Worm (Caenorhabditis elegans) whole organism, L4 larva: ENCODE results near the gene ced-9.

Experiments
- T20F7.1 ChIP-seq: fragments of 200-800 bp; sonication (Bioruptor generic); optimal IDR thresholded peaks from 2 replicates; lab custom pipeline; 2018; ENCODE audit warnings: mild to moderate bottlenecking, missing genetic modification characterization, missing compliant biosample characterization
- ces-1 ChIP-seq: fragments of 150-350 bp; sonication (generic microtip); optimal IDR thresholded peaks from 4 replicates; lab custom pipeline; 2014; ENCODE audit warnings: missing biosample characterization, missing genetic modification reagents, missing genetic modification characterization
- duxl-1 ChIP-seq: sonication (generic microtip); optimal IDR thresholded peaks from 2 replicates; lab custom pipeline; 2016; ENCODE audit warnings: mild to moderate bottlenecking, missing genetic modification characterization, moderate library complexity, missing compliant biosample characterization; ENCODE audit not compliant: poor library complexity
- egl-27 ChIP-seq: sonication (generic microtip); optimal IDR thresholded peaks from 3 replicates; lab custom pipeline; 2017; ENCODE audit warnings: missing biosample characterization, missing genetic modification reagents, missing genetic modification characterization
- fos-1 ChIP-seq: fragments of 150-350 bp; optimal IDR thresholded peaks from 2 replicates; lab custom pipeline; 2014; ENCODE audit warnings: missing biosample characterization, missing genetic modification characterization
- lin-1 ChIP-seq: fragments of 200-800 bp; sonication (Bioruptor generic); IDR thresholded peaks from 2 replicates; pipeline ENCODE4 v1.3.6; 2022; ENCODE audit warnings: missing genetic modification reagents, missing genetic modification characterization, missing compliant biosample characterization
- madf-9 ChIP-seq: fragments of 200-800 bp; sonication (Bioruptor generic); conservative IDR thresholded peaks from 2 replicates; pipeline ENCODE4 v1.3.6; 2022; ENCODE audit warnings: missing genetic modification reagents, missing genetic modification characterization, missing compliant biosample characterization
- mdt-29 ChIP-seq: fragments of 200-800 bp; sonication (Bioruptor generic); IDR thresholded peaks from 2 replicates; pipeline ENCODE4 v1.3.6; 2022; ENCODE audit warnings: missing genetic modification reagents, missing genetic modification characterization, missing compliant biosample characterization
- mes-2 ChIP-seq: sonication (generic microtip); optimal IDR thresholded peaks from 2 replicates; lab custom pipeline; 2016; ENCODE audit warnings: missing genotype, mild to moderate bottlenecking, missing genetic modification characterization, missing compliant biosample characterization; ENCODE audit not compliant: poor library complexity, severe bottlenecking
- pha-4 ChIP-seq, 2 experiments: fragments of 150-350 bp in 1 of 2; fragments of 200-800 bp in 1 of 2; sonication (Bioruptor generic) in 1 of 2; IDR thresholded peaks in 1 of 2; optimal IDR thresholded peaks in 1 of 2; 2 replicates each; pipeline versions ENCODE4 v1.3.6 to Lab custom; 2014 to 2022; ENCODE audit warnings: missing genetic modification characterization in 2 of 2, missing genetic modification reagents in 2 of 2, missing biosample characterization in 1 of 2, missing compliant biosample characterization in 1 of 2
- unc-130 ChIP-seq: sonication (generic microtip); optimal IDR thresholded peaks from 2 replicates; lab custom pipeline; 2016; ENCODE audit warnings: missing genetic modification reagents, missing genetic modification characterization, missing compliant biosample characterization
- zag-1 ChIP-seq: fragments of 150-350 bp; optimal IDR thresholded peaks from 2 replicates; lab custom pipeline; 2014; ENCODE audit warnings: missing biosample characterization, missing genetic modification characterization
- ztf-11 ChIP-seq: fragments of 150-350 bp; optimal IDR thresholded peaks from 2 replicates; lab custom pipeline; 2014; ENCODE audit warnings: missing biosample characterization, missing genetic modification characterization
- ztf-7 ChIP-seq: fragments of 150-350 bp; optimal IDR thresholded peaks from 2 replicates; lab custom pipeline; 2014; ENCODE audit warnings: missing biosample characterization, missing genetic modification characterization

DNA sequence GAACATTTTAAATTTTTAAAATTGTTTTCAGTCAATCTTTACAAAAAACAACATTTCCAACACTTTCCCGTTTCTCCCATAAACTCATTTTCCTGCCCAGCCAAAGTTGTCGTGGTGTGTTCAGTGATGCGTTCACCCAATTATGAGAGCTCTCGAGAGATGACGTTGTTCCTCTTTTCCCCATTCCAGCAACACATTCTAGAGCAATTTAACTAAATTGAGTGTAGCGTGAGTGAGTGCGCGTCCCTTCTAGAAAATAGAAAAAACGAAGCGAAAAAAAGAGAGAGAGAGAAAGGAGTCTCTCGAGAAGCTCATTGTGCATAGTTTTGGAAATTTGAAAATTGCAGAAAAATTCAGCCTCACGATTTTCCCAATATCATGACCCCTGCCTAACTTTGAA, 23.8 kb downstream of the ced-9 start:
- no peak for TF ChIP-seq duxl-1 (tag; lab: Kevin White, UChicago)
- TF ChIP-seq pha-4 (GFP tag; IDR thresholded peaks at IDR 0.05; lab: Robert Waterston, UW): no peak
- no peak for TF ChIP-seq pha-4 (tag; optimal IDR thresholded peaks at IDR 0.05; lab: Kevin White, UChicago)
- no peak for TF ChIP-seq mdt-29 (GFP tag; lab: Robert Waterston, UW)
- TF ChIP-seq ces-1 (GFP tag; lab: Kevin White, UChicago): peak; percentile 86
- no peak for TF ChIP-seq ztf-11 (tag; lab: Kevin White, UChicago)
- no peak for TF ChIP-seq mes-2 (tag; lab: Kevin White, UChicago)
- no peak for TF ChIP-seq lin-1 (GFP tag; lab: Robert Waterston, UW)
- TF ChIP-seq T20F7.1 (GFP tag; lab: Kevin White, UChicago): no peak
- no peak for TF ChIP-seq ztf-7
- no peak for TF ChIP-seq fos-1
- TF ChIP-seq zag-1 (tag; lab: Kevin White, UChicago): no peak
- TF ChIP-seq unc-130 (GFP tag; lab: Kevin White, UChicago): no peak
- no peak for TF ChIP-seq madf-9 (GFP tag; lab: Robert Waterston, UW)
- no peak for TF ChIP-seq egl-27
